Fruit fly (Drosophila melanogaster) whole organism, embryonic: ENCODE measurements around the gene CG43925.

ENCODE experiments used
- Aef1 ChIP-seq: fragments of 200-800 bp; sonication (Bioruptor generic); IDR thresholded peaks from 3 replicates; pipeline ENCODE4 v1.3.6; 2022; ENCODE audit warnings: missing biosample characterization, missing genetic modification characterization
- Asciz ChIP-seq: fragments of 200-800 bp; sonication (Bioruptor generic); optimal IDR thresholded peaks from 2 replicates; lab custom pipeline; 2017; ENCODE audit warnings: missing biosample characterization, mild to moderate bottlenecking, missing genetic modification characterization, missing genetic modification reagents
- Atf-2 ChIP-seq: fragments of 200-800 bp; sonication (Bioruptor generic); optimal IDR thresholded peaks from 2 replicates; lab custom pipeline; 2016; ENCODE audit warnings: missing biosample characterization, missing genetic modification characterization
- B-H2 ChIP-seq: fragments of 200-800 bp; sonication (Bioruptor generic); optimal IDR thresholded peaks from 2 replicates; lab custom pipeline; 2018; ENCODE audit warnings: missing biosample characterization, mild to moderate bottlenecking, missing genetic modification characterization
- C15 ChIP-seq: fragments of 200-800 bp; sonication (Bioruptor generic); IDR thresholded peaks from 3 replicates; pipeline ENCODE4 v1.3.6; 2022; ENCODE audit warnings: missing biosample characterization, missing genetic modification characterization
- CG10147 ChIP-seq: fragments of 200-800 bp; sonication (Bioruptor generic); optimal IDR thresholded peaks from 2 replicates; lab custom pipeline; 2019; ENCODE audit warnings: missing biosample characterization, mild to moderate bottlenecking, missing genetic modification characterization, moderate library complexity
- CG10321 ChIP-seq: fragments of 200-800 bp; sonication (Bioruptor generic); IDR thresholded peaks from 2 replicates; pipeline ENCODE4 v1.3.6; 2022; ENCODE audit warnings: missing biosample characterization, missing genetic modification characterization
- CG12104 ChIP-seq: fragments of 200-800 bp; sonication (Bioruptor generic); optimal IDR thresholded peaks from 3 replicates; lab custom pipeline; 2016; ENCODE audit warnings: missing biosample characterization, missing genetic modification characterization
- CG1529 ChIP-seq: fragments of 200-800 bp; sonication (Bioruptor generic); optimal IDR thresholded peaks from 3 replicates; lab custom pipeline; 2018; ENCODE audit warnings: missing biosample characterization, missing genetic modification characterization
- CG17361 ChIP-seq: fragments of 200-800 bp; sonication (Bioruptor generic); IDR thresholded peaks from 3 replicates; pipeline ENCODE4 v1.3.6; 2022; ENCODE audit warnings: missing biosample characterization, missing genetic modification characterization
- CG17385 ChIP-seq: fragments of 200-800 bp; sonication (Bioruptor generic); optimal IDR thresholded peaks from 3 replicates; lab custom pipeline; 2018; ENCODE audit warnings: missing biosample characterization, mild to moderate bottlenecking, missing genetic modification characterization
- CG2202 ChIP-seq: fragments of 200-800 bp; sonication (Bioruptor generic); optimal IDR thresholded peaks from 2 replicates; lab custom pipeline; 2018; ENCODE audit warnings: missing biosample characterization, mild to moderate bottlenecking, missing genetic modification characterization
- CG2875 ChIP-seq: fragments of 200-800 bp; sonication (Bioruptor generic); optimal IDR thresholded peaks from 2 replicates; lab custom pipeline; 2017; ENCODE audit warnings: missing biosample characterization, mild to moderate bottlenecking, missing genetic modification characterization, missing genetic modification reagents
- CG3847 ChIP-seq: fragments of 200-800 bp; sonication (Bioruptor generic); IDR thresholded peaks from 2 replicates; pipeline ENCODE4 v1.3.6; 2022; ENCODE audit warnings: missing biosample characterization, missing genetic modification characterization
- CG6254 ChIP-seq: fragments of 200-800 bp; sonication (Bioruptor generic); optimal IDR thresholded peaks from 3 replicates; lab custom pipeline; 2017; ENCODE audit warnings: mild to moderate bottlenecking, missing biosample characterization, missing genetic modification reagents, missing genetic modification characterization
- CG9215 ChIP-seq: fragments of 200-800 bp; sonication (Bioruptor generic); IDR thresholded peaks from 2 replicates; pipeline ENCODE4 v1.3.6; 2022; ENCODE audit warnings: missing biosample characterization, missing genetic modification characterization
- Dll ChIP-seq: fragments of 200-800 bp; sonication (Bioruptor generic); IDR thresholded peaks from 4 replicates; pipeline ENCODE4 v1.3.6; 2022; ENCODE audit warnings: missing biosample characterization, missing genetic modification characterization; ENCODE audit not compliant: partially characterized antibody
- Dp ChIP-seq: fragments of 200-800 bp; sonication (Bioruptor generic); optimal IDR thresholded peaks from 2 replicates; lab custom pipeline; 2018; ENCODE audit warnings: missing biosample characterization, mild to moderate bottlenecking, missing genetic modification characterization, moderate library complexity
- Fer3 ChIP-seq: fragments of 200-800 bp; sonication (Bioruptor generic); optimal IDR thresholded peaks from 2 replicates; lab custom pipeline; 2018; ENCODE audit warnings: missing biosample characterization, mild to moderate bottlenecking, missing genetic modification characterization, moderate library complexity
- HLH3B ChIP-seq: fragments of 200-800 bp; sonication (Bioruptor generic); IDR thresholded peaks from 2 replicates; pipeline ENCODE4 v1.3.6; 2022; ENCODE audit warnings: missing biosample characterization, missing genetic modification characterization
- Hmr ChIP-seq: fragments of 200-800 bp; sonication (Bioruptor generic); optimal IDR thresholded peaks from 3 replicates; lab custom pipeline; 2017; ENCODE audit warnings: mild to moderate bottlenecking, missing biosample characterization, missing genetic modification reagents, missing genetic modification characterization
- Kr ChIP-seq: fragments of 200-800 bp; sonication (Bioruptor generic); optimal IDR thresholded peaks from 2 replicates; lab custom pipeline; 2017; ENCODE audit warnings: missing biosample characterization, mild to moderate bottlenecking, missing genetic modification characterization
- NFAT ChIP-seq: fragments of 200-800 bp; sonication (Bioruptor generic); IDR thresholded peaks from 2 replicates; pipeline ENCODE4 v1.3.6; 2022; ENCODE audit warnings: missing biosample characterization, missing genetic modification characterization
- NK7.1 ChIP-seq: fragments of 200-800 bp; sonication (Bioruptor generic); optimal IDR thresholded peaks from 3 replicates; lab custom pipeline; 2016; ENCODE audit warnings: missing biosample characterization, missing genetic modification characterization
- Nf-YB ChIP-seq: fragments of 200-800 bp; sonication (Bioruptor generic); optimal IDR thresholded peaks from 3 replicates; lab custom pipeline; 2019; ENCODE audit warnings: missing biosample characterization, mild to moderate bottlenecking, missing genetic modification characterization, moderate library complexity
- Pdp1 ChIP-seq, 2 experiments: fragments of 200-800 bp; sonication (Bioruptor generic); optimal IDR thresholded peaks; 3 replicates each; lab custom pipeline; 2016; ENCODE audit warnings: missing biosample characterization in 2 of 2, missing genetic modification characterization in 2 of 2, mild to moderate bottlenecking in 1 of 2, moderate library complexity in 1 of 2
- Sry-β ChIP-seq: fragments of 200-800 bp; sonication (Bioruptor generic); optimal IDR thresholded peaks from 2 replicates; lab custom pipeline; 2018; ENCODE audit warnings: missing biosample characterization, mild to moderate bottlenecking, missing genetic modification characterization, moderate library complexity
- Taf1 ChIP-seq: fragments of 200-800 bp; sonication (Bioruptor generic); IDR thresholded peaks from 2 replicates; pipeline ENCODE4 v1.3.6; 2022; ENCODE audit warnings: missing biosample characterization, missing genetic modification characterization
- abd-A ChIP-seq: fragments of 200-800 bp; sonication (Bioruptor generic); optimal IDR thresholded peaks from 3 replicates; lab custom pipeline; 2019; ENCODE audit warnings: missing biosample characterization, mild to moderate bottlenecking, missing genetic modification characterization, moderate library complexity
- bab2 ChIP-seq: fragments of 200-800 bp; sonication (Bioruptor generic); optimal IDR thresholded peaks from 2 replicates; lab custom pipeline; 2016; ENCODE audit warnings: missing biosample characterization, missing genetic modification characterization
- cg ChIP-seq: fragments of 200-800 bp; sonication (Bioruptor generic); optimal IDR thresholded peaks from 3 replicates; lab custom pipeline; 2019; ENCODE audit warnings: missing biosample characterization, mild to moderate bottlenecking, missing genetic modification characterization, moderate library complexity
- ci ChIP-seq: fragments of 200-800 bp; sonication (Bioruptor generic); IDR thresholded peaks from 3 replicates; pipeline ENCODE4 v1.3.6; 2022; ENCODE audit warnings: missing biosample characterization, missing genetic modification characterization
- dm ChIP-seq: fragments of 200-800 bp; sonication (Bioruptor generic); optimal IDR thresholded peaks from 3 replicates; lab custom pipeline; 2016; ENCODE audit warnings: missing biosample characterization, missing genetic modification characterization
- dysf ChIP-seq: fragments of 200-800 bp; sonication (Bioruptor generic); IDR thresholded peaks from 3 replicates; pipeline ENCODE4 v1.3.6; 2022; ENCODE audit warnings: missing biosample characterization, missing genetic modification characterization
- fd96Cb ChIP-seq: fragments of 200-800 bp; sonication (Bioruptor generic); optimal IDR thresholded peaks from 2 replicates; lab custom pipeline; 2018; ENCODE audit warnings: missing biosample characterization, mild to moderate bottlenecking, missing genetic modification characterization, moderate library complexity
- gem ChIP-seq: fragments of 200-800 bp; sonication (Bioruptor generic); optimal IDR thresholded peaks from 2 replicates; lab custom pipeline; 2019; ENCODE audit warnings: missing biosample characterization, mild to moderate bottlenecking, missing genetic modification characterization, moderate library complexity
- gro ChIP-seq: fragments of 200-800 bp; sonication (Bioruptor generic); optimal IDR thresholded peaks from 2 replicates; lab custom pipeline; 2016; ENCODE audit warnings: missing biosample characterization, missing genetic modification characterization
- gt ChIP-seq: fragments of 200-800 bp; sonication (Bioruptor generic); IDR thresholded peaks from 2 replicates; pipeline ENCODE4 v1.3.6; 2022; ENCODE audit warnings: missing biosample characterization, missing genetic modification characterization
- her ChIP-seq: fragments of 200-800 bp; sonication (Bioruptor generic); optimal IDR thresholded peaks from 2 replicates; lab custom pipeline; 2016; ENCODE audit warnings: missing biosample characterization, missing genetic modification characterization
- jigr1 ChIP-seq: fragments of 200-800 bp; sonication (Bioruptor generic); IDR thresholded peaks from 3 replicates; pipeline ENCODE4 v1.3.6; 2022; ENCODE audit warnings: missing biosample characterization, missing genetic modification characterization
- luna ChIP-seq: fragments of 200-800 bp; sonication (Bioruptor generic); optimal IDR thresholded peaks from 2 replicates; lab custom pipeline; 2016; ENCODE audit warnings: missing biosample characterization, missing genetic modification characterization
- mam ChIP-seq: fragments of 200-800 bp; sonication (Bioruptor generic); optimal IDR thresholded peaks from 3 replicates; lab custom pipeline; 2016; ENCODE audit warnings: missing biosample characterization, missing genetic modification characterization
- org-1 ChIP-seq: fragments of 200-800 bp; sonication (Bioruptor generic); optimal IDR thresholded peaks from 2 replicates; lab custom pipeline; 2017; ENCODE audit warnings: missing biosample characterization, missing genetic modification characterization
- pnt ChIP-seq: fragments of 200-800 bp; sonication (Bioruptor generic); optimal IDR thresholded peaks from 3 replicates; lab custom pipeline; 2016; ENCODE audit warnings: missing biosample characterization, missing genetic modification characterization
- pzg ChIP-seq: fragments of 200-800 bp; sonication (Bioruptor generic); optimal IDR thresholded peaks from 3 replicates; lab custom pipeline; 2018; ENCODE audit warnings: missing biosample characterization, mild to moderate bottlenecking, missing genetic modification characterization, moderate library complexity
- seq ChIP-seq: fragments of 200-800 bp; sonication (Bioruptor generic); IDR thresholded peaks from 2 replicates; pipeline ENCODE4 v1.3.6; 2022; ENCODE audit warnings: missing biosample characterization, missing genetic modification characterization
- sim ChIP-seq: fragments of 200-800 bp; sonication (Bioruptor generic); IDR thresholded peaks from 2 replicates; pipeline ENCODE4 v1.3.6; 2022; ENCODE audit warnings: missing biosample characterization, missing genetic modification characterization
- slp2 ChIP-seq: fragments of 200-800 bp; sonication (Bioruptor generic); optimal IDR thresholded peaks from 2 replicates; lab custom pipeline; 2016; ENCODE audit warnings: missing biosample characterization, missing genetic modification characterization
- stwl ChIP-seq: fragments of 200-800 bp; sonication (Bioruptor generic); optimal IDR thresholded peaks from 3 replicates; lab custom pipeline; 2018; ENCODE audit warnings: missing biosample characterization, mild to moderate bottlenecking, missing genetic modification characterization, moderate library complexity
- tio ChIP-seq: fragments of 200-800 bp; sonication (Bioruptor generic); optimal IDR thresholded peaks from 2 replicates; lab custom pipeline; 2017; ENCODE audit warnings: missing biosample characterization, missing genetic modification characterization, inconsistent platforms

CG43925 gene

dm6 chr2L:13219281-13220092, 43.3 kb downstream of the CG43925 start, which contains the start of the genes CG9426 and mRF1 (continued):
- TF ChIP-seq CG12104 (GFP tag; lab: Kevin White, UChicago) (no peak), bab2 (GFP tag; lab: Kevin White, UChicago) (no peak), org-1 (GFP tag; lab: Kevin White, UChicago) (no peak), Nf-YB (peak; percentile 84), jigr1 (GFP tag; lab: Robert Waterston, UW) (no peak), dysf (GFP tag; lab: Robert Waterston, UW) (no peak), CG9215 (no peak), CG17385 (GFP tag; lab: Kevin White, UChicago) (peak; percentile 7), NK7.1 (GFP tag; lab: Kevin White, UChicago) (no peak), Pdp1 (GFP tag; optimal IDR thresholded peaks at IDR 0.05; lab: Kevin White, UChicago) (peak in 1 of 2 experiments; percentile 84), Hmr (peak; percentile 3), Asciz (GFP tag; lab: Kevin White, UChicago) (no peak), gro (GFP tag; lab: Kevin White, UChicago) (peak; percentile 35), HLH3B (GFP tag; lab: Robert Waterston, UW) (no peak), CG6254 (GFP tag; lab: Kevin White, UChicago) (no peak), gem (no peak), Fer3 (tag; lab: Kevin White, UChicago) (no peak), her (peak; percentile 22), CG2875 (GFP tag; lab: Kevin White, UChicago) (no peak), C15 (GFP tag; lab: Robert Waterston, UW) (no peak), ci (GFP tag; lab: Robert Waterston, UW) (no peak), dm (GFP tag; lab: Kevin White, UChicago) (peak; percentile 24), mam (GFP tag; lab: Kevin White, UChicago) (peak; percentile 23), B-H2 (peak; percentile 12), abd-A (tag; lab: Kevin White, UChicago) (no peak), Sry-β (GFP tag; lab: Kevin White, UChicago) (no peak), luna (no peak), seq (no peak), pzg (GFP tag; lab: Kevin White, UChicago) (peak; percentile 81), CG1529 (GFP tag; lab: Kevin White, UChicago) (no peak), CG10321 (GFP tag; lab: Robert Waterston, UW) (no peak), Kr (no peak), cg (GFP tag; lab: Kevin White, UChicago) (peak; percentile 53), Dll (GFP tag; lab: Robert Waterston, UW) (peak; percentile 94), tio (GFP tag; lab: Kevin White, UChicago) (no peak), pnt (GFP tag; lab: Kevin White, UChicago) (no peak), gt (no peak), Atf-2 (no peak), fd96Cb (tag; lab: Kevin White, UChicago) (no peak), Taf1 (GFP tag; lab: Robert Waterston, UW) (no peak), sim (GFP tag; lab: Robert Waterston, UW) (no peak), CG17361 (GFP tag; lab: Robert Waterston, UW) (peak; percentile 41; the same call in 1 of the 3 replicates), NFAT (GFP tag; lab: Robert Waterston, UW) (no peak), CG3847 (no peak), stwl (tag; lab: Kevin White, UChicago) (peak; percentile 73), CG2202 (tag; lab: Kevin White, UChicago) (no peak), slp2 (GFP tag; lab: Kevin White, UChicago) (no peak), Aef1 (GFP tag; lab: Robert Waterston, UW) (peak; percentile 32; the same call in 1 of the 3 replicates), Dp (peak; percentile 24), CG10147 (GFP tag; lab: Kevin White, UChicago) (no peak)
